Fruit fly (Drosophila melanogaster) whole organism, embryonic: ENCODE results near the gene Bx42.

Source experiments
- CG10366 ChIP-seq: fragments of 200-800 bp; sonication (Bioruptor generic); IDR thresholded peaks from 2 replicates; pipeline ENCODE4 v1.3.6; 2022; ENCODE audit warnings: missing biosample characterization, missing genetic modification characterization
- CG15696 ChIP-seq: fragments of 200-800 bp; sonication (Bioruptor generic); optimal IDR thresholded peaks from 2 replicates; lab custom pipeline; 2019; ENCODE audit warnings: missing biosample characterization, mild to moderate bottlenecking, missing genetic modification characterization, moderate library complexity
- CG17359 ChIP-seq: fragments of 200-800 bp; sonication (Bioruptor generic); optimal IDR thresholded peaks from 3 replicates; lab custom pipeline; 2018; ENCODE audit warnings: missing biosample characterization, mild to moderate bottlenecking, missing genetic modification characterization, moderate library complexity
- CG9797 ChIP-seq: fragments of 200-800 bp; sonication (Bioruptor generic); optimal IDR thresholded peaks from 3 replicates; lab custom pipeline; 2018; ENCODE audit warnings: missing biosample characterization, mild to moderate bottlenecking, missing genetic modification characterization
- gcm2 ChIP-seq: fragments of 200-800 bp; sonication (Bioruptor generic); optimal IDR thresholded peaks from 2 replicates; lab custom pipeline; 2016; ENCODE audit warnings: missing biosample characterization, missing genetic modification characterization
- twi ChIP-seq: fragments of 200-800 bp; optimal IDR thresholded peaks from 2 replicates; lab custom pipeline; 2019; ENCODE audit warnings: missing biosample characterization, mild to moderate bottlenecking, missing genetic modification characterization, moderate library complexity

- TF ChIP-seq CG15696 (tag; lab: Kevin White, UChicago), result peak; percentile 5
- TF ChIP-seq CG17359 (tag; lab: Kevin White, UChicago), result peak; percentile 53
- no peak for TF ChIP-seq gcm2 (GFP tag; lab: Kevin White, UChicago)
- TF ChIP-seq twi (tag; lab: Kevin White, UChicago), result no peak
- TF ChIP-seq CG10366 (GFP tag; lab: Robert Waterston, UW), result no peak
- no peak for TF ChIP-seq CG9797
Observed at dm6 chrX:9118961-9119633, 12.7 kb upstream of the Bx42 start.
